Fruit fly (Drosophila melanogaster): ENCODE results near the gene CG13071.

DNA sequence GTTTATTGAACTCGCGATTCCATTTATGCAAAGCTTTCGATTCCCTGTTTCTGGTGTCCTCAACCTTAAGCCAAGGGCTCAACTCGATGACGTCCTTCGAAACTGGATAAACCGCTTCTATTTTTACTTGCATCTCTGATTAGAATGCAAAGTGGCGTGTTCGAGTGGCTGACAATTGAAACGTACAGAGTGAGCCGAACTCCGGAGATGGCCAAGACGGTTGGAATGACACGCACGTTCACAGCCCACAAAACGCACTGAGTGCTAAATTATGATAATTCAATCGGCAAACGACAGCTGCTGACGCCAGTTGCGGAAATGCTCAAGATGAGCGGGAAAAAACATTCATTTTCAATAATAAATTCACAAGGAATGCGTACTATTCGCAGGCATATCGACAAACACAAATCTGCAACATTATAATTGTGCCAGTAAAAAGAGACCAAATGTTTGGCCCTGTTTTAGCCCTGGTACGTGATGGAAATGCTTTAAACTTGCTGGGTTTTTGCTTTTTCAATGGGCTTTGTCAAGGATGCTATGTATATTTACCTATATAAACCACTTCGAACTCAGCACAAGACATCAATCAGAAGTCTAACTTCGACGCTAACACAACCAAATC lies 9.9 kb downstream of the CG13071 start, which contains the start of gene CG13066:
- no peak for TF ChIP-seq CG14655 (GFP tag; optimal IDR thresholded peaks at IDR 0.05)
- peak; percentile 13 for TF ChIP-seq EcR (GFP tag; optimal IDR thresholded peaks at IDR 0.05)
- no peak for TF ChIP-seq CG8301 (tag; optimal IDR thresholded peaks at IDR 0.05)
- no peak for TF ChIP-seq Pif1B (GFP tag; optimal IDR thresholded peaks at IDR 0.05)
- TF ChIP-seq CG13204 (GFP tag; optimal IDR thresholded peaks at IDR 0.05) = no peak
- TF ChIP-seq CG10348 (GFP tag; IDR thresholded peaks at IDR 0.05) = no peak
- TF ChIP-seq CG15710 (tag; optimal IDR thresholded peaks at IDR 0.05) = no peak
- no peak for TF ChIP-seq CG8159 (tag; optimal IDR thresholded peaks at IDR 0.05)
- TF ChIP-seq Pif1A (GFP tag; optimal IDR thresholded peaks at IDR 0.05) = no peak
- TF ChIP-seq fd96Ca (GFP tag; IDR thresholded peaks at IDR 0.05) = no peak
- TF ChIP-seq rn (GFP tag; IDR thresholded peaks at IDR 0.05) = no peak
- TF ChIP-seq CG9948 (tag; optimal IDR thresholded peaks at IDR 0.05) = no peak
